Fruit fly (Drosophila melanogaster): ENCODE results near the gene tll.
A peak's percentile ranks its signal among the peaks of the same experiment; 100 is the strongest.

tll gene

dm6 chr3R:30813903-30814339, 38.2 kb upstream of the tll start:
- peak; percentile 34 for TF ChIP-seq noc (tag; optimal IDR thresholded peaks at IDR 0.05)

dm6 chr3R:30814597-30815252, 37.4 kb upstream of the tll start:
- TF ChIP-seq noc (tag; optimal IDR thresholded peaks at IDR 0.05), result no peak

dm6 chr3R:30816200-30816599, 35.9 kb upstream of the tll start:
- no peak for TF ChIP-seq noc (tag; optimal IDR thresholded peaks at IDR 0.05)

- TF ChIP-seq noc (tag; optimal IDR thresholded peaks at IDR 0.05), result peak; percentile 31
Measured at dm6 chr3R:30817246-30817645, 34.9 kb upstream of the tll start.

- no peak for TF ChIP-seq noc (tag; optimal IDR thresholded peaks at IDR 0.05)
Measured at dm6 chr3R:30820707-30821319, 31.3 kb upstream of the tll start.

dm6 chr3R:30821968-30822449, 30.1 kb upstream of the tll start:
- TF ChIP-seq noc (tag; optimal IDR thresholded peaks at IDR 0.05), result no peak

- no peak for TF ChIP-seq noc (tag; optimal IDR thresholded peaks at IDR 0.05)
Measured at dm6 chr3R:30827544-30827943, 24.6 kb upstream of the tll start, which contains the start of gene CG15544. CG15544 (plus strand) TSS chr3R:30827819.

dm6 chr3R:30828433-30829034, 23.6 kb upstream of the tll start:
- TF ChIP-seq noc (tag; optimal IDR thresholded peaks at IDR 0.05), result no peak

- no peak for TF ChIP-seq noc (tag; optimal IDR thresholded peaks at IDR 0.05)
Measured at dm6 chr3R:30832130-30832529, 20.0 kb upstream of the tll start.

- TF ChIP-seq noc (tag; optimal IDR thresholded peaks at IDR 0.05), result no peak
Measured at dm6 chr3R:30833078-30833477, 19.0 kb upstream of the tll start.

dm6 chr3R:30840741-30841140, 11.4 kb upstream of the tll start:
- TF ChIP-seq noc (tag; optimal IDR thresholded peaks at IDR 0.05), result no peak

- no peak for TF ChIP-seq noc (tag; optimal IDR thresholded peaks at IDR 0.05)
Measured at dm6 chr3R:30842199-30842598, 9.9 kb upstream of the tll start.

- TF ChIP-seq noc (tag; optimal IDR thresholded peaks at IDR 0.05), result no peak
Measured at dm6 chr3R:30842639-30843476, 9.3 kb upstream of the tll start.

dm6 chr3R:30843709-30844108, 8.4 kb upstream of the tll start:
- TF ChIP-seq noc (tag; optimal IDR thresholded peaks at IDR 0.05), result no peak

dm6 chr3R:30844436-30844835, 7.7 kb upstream of the tll start:
- TF ChIP-seq noc (tag; optimal IDR thresholded peaks at IDR 0.05), result no peak

- TF ChIP-seq noc (tag; optimal IDR thresholded peaks at IDR 0.05), result no peak
Measured at dm6 chr3R:30849473-30850145, 2.5 kb upstream of the tll start.

Measured in whole organism, larva.